Worm (Caenorhabditis elegans) whole organism, L1 larva: ENCODE results near the gene F46E10.3.

Source experiments
- C16A3.4 ChIP-seq: fragments of 150-350 bp; optimal IDR thresholded peaks from 2 replicates; lab custom pipeline; 2014; ENCODE audit warnings: missing biosample characterization, missing genetic modification characterization
- F16B12.6 ChIP-seq: fragments of 150-350 bp; optimal IDR thresholded peaks from 2 replicates; lab custom pipeline; 2014; ENCODE audit warnings: missing biosample characterization, missing genetic modification characterization
- aha-1 ChIP-seq: fragments of 150-350 bp; optimal IDR thresholded peaks from 2 replicates; lab custom pipeline; 2014; ENCODE audit warnings: missing biosample characterization, missing genetic modification characterization
- alr-1 ChIP-seq: fragments of 200-800 bp; sonication (Bioruptor generic); optimal IDR thresholded peaks from 2 replicates; lab custom pipeline; 2018; ENCODE audit warnings: borderline replicate concordance, mild to moderate bottlenecking, missing genetic modification characterization, missing compliant biosample characterization
- aly-2 ChIP-seq: fragments of 150-350 bp; optimal IDR thresholded peaks from 2 replicates; lab custom pipeline; 2014; ENCODE audit warnings: missing biosample characterization, missing genetic modification characterization
- ama-1 ChIP-seq: fragments of 150-350 bp; optimal IDR thresholded peaks from 2 replicates; lab custom pipeline; 2014
- blmp-1 ChIP-seq: fragments of 150-350 bp; optimal IDR thresholded peaks from 2 replicates; lab custom pipeline; 2014; ENCODE audit warnings: missing biosample characterization, missing genetic modification characterization
- ceh-63 ChIP-seq: fragments of 200-800 bp; sonication (Bioruptor generic); optimal IDR thresholded peaks from 2 replicates; lab custom pipeline; 2018; ENCODE audit warnings: mild to moderate bottlenecking, missing genetic modification characterization, missing compliant biosample characterization
- ceh-88 ChIP-seq: fragments of 200-800 bp; sonication (Bioruptor generic); IDR thresholded peaks from 2 replicates; pipeline ENCODE4 v1.3.6; 2022; ENCODE audit warnings: missing genetic modification characterization, missing compliant biosample characterization
- ces-1 ChIP-seq: fragments of 150-350 bp; optimal IDR thresholded peaks from 2 replicates; lab custom pipeline; 2014; ENCODE audit warnings: missing biosample characterization, missing genetic modification reagents, missing genetic modification characterization
- efl-3 ChIP-seq: fragments of 200-800 bp; sonication (Bioruptor generic); optimal IDR thresholded peaks from 2 replicates; lab custom pipeline; 2018; ENCODE audit warnings: mild to moderate bottlenecking, missing genetic modification characterization, missing compliant biosample characterization
- egl-13 ChIP-seq: sonication (generic microtip); optimal IDR thresholded peaks from 2 replicates; lab custom pipeline; 2016; ENCODE audit warnings: missing genotype, missing genetic modification reagents, missing genetic modification characterization, missing compliant biosample characterization
- elt-2 ChIP-seq: sonication (generic microtip); optimal IDR thresholded peaks from 2 replicates; lab custom pipeline; 2016; ENCODE audit warnings: missing genetic modification characterization, mild to moderate bottlenecking, inconsistent platforms, missing compliant biosample characterization, missing genetic modification reagents
- elt-3 ChIP-seq, 6 experiments: fragments of 150-350 bp in 1 of 6; sonication (generic microtip); optimal IDR thresholded peaks; 2 replicates each; lab custom pipeline; 2017 to 2018; ENCODE audit warnings: missing biosample characterization in 6 of 6, missing genetic modification characterization in 6 of 6, inconsistent platforms in 1 of 6
- ets-5 ChIP-seq: fragments of 200-800 bp; sonication (Bioruptor generic); IDR thresholded peaks from 2 replicates; pipeline ENCODE4 v1.3.6; 2022; ENCODE audit warnings: missing genetic modification characterization, missing compliant biosample characterization
- fkh-10 ChIP-seq: sonication (generic microtip); optimal IDR thresholded peaks from 2 replicates; lab custom pipeline; 2017; ENCODE audit warnings: missing biosample characterization, missing genetic modification reagents, missing genetic modification characterization
- fkh-4 ChIP-seq: sonication (generic microtip); optimal IDR thresholded peaks from 2 replicates; lab custom pipeline; 2016; ENCODE audit warnings: missing compliant biosample characterization, missing genetic modification characterization, borderline replicate concordance
- fkh-8 ChIP-seq: sonication (generic microtip); optimal IDR thresholded peaks from 2 replicates; lab custom pipeline; 2016; ENCODE audit warnings: mild to moderate bottlenecking, missing genetic modification characterization, missing compliant biosample characterization
- hlh-17 ChIP-seq: fragments of 200-800 bp; sonication (Bioruptor generic); optimal IDR thresholded peaks from 2 replicates; lab custom pipeline; 2018; ENCODE audit warnings: missing genetic modification characterization, mild to moderate bottlenecking, missing compliant biosample characterization, moderate library complexity, borderline replicate concordance
- hlh-4 ChIP-seq: sonication (generic microtip); optimal IDR thresholded peaks from 2 replicates; lab custom pipeline; 2016; ENCODE audit warnings: mild to moderate bottlenecking, missing genetic modification characterization, missing compliant biosample characterization
- jun-1 ChIP-seq: fragments of 150-350 bp; optimal IDR thresholded peaks from 2 replicates; lab custom pipeline; 2014; ENCODE audit warnings: missing biosample characterization, missing genetic modification reagents, missing genetic modification characterization
- lin-13 ChIP-seq: fragments of 150-350 bp; optimal IDR thresholded peaks from 2 replicates; lab custom pipeline; 2014; ENCODE audit warnings: missing biosample characterization, missing genetic modification reagents, missing genetic modification characterization
- lin-14 ChIP-seq: fragments of 200-800 bp; sonication (Bioruptor generic); optimal IDR thresholded peaks from 2 replicates; lab custom pipeline; 2018; ENCODE audit warnings: mild to moderate bottlenecking, missing genetic modification characterization, moderate library complexity, missing compliant biosample characterization
- lin-35 ChIP-seq, 2 experiments: fragments of 150-350 bp; optimal IDR thresholded peaks; 2 replicates each; lab custom pipeline; 2014; ENCODE audit warnings: missing biosample characterization in 2 of 2, missing genetic modification characterization in 2 of 2, missing genetic modification reagents in 2 of 2
- lin-39 ChIP-seq: fragments of 150-350 bp; optimal IDR thresholded peaks from 2 replicates; lab custom pipeline; 2014; ENCODE audit warnings: missing biosample characterization, missing genetic modification reagents, missing genetic modification characterization
- lir-3 ChIP-seq: sonication (generic microtip); optimal IDR thresholded peaks from 2 replicates; lab custom pipeline; 2016; ENCODE audit warnings: mild to moderate bottlenecking, missing genetic modification characterization, moderate library complexity, missing compliant biosample characterization; ENCODE audit not compliant: poor library complexity
- mef-2 ChIP-seq: fragments of 150-350 bp; optimal IDR thresholded peaks from 2 replicates; lab custom pipeline; 2014; ENCODE audit warnings: missing biosample characterization, missing genetic modification characterization
- mep-1 ChIP-seq: fragments of 150-350 bp; optimal IDR thresholded peaks from 2 replicates; lab custom pipeline; 2014; ENCODE audit warnings: missing biosample characterization, missing genetic modification characterization
- nhr-12 ChIP-seq: sonication (generic microtip); optimal IDR thresholded peaks from 2 replicates; lab custom pipeline; 2017; ENCODE audit warnings: missing biosample characterization, missing genetic modification characterization
- nhr-19 ChIP-seq: fragments of 200-800 bp; sonication (Bioruptor generic); conservative IDR thresholded peaks from 2 replicates; pipeline ENCODE4 v1.3.6; 2022; ENCODE audit warnings: missing genetic modification characterization, missing compliant biosample characterization
- nhr-47 ChIP-seq: sonication (generic microtip); optimal IDR thresholded peaks from 2 replicates; lab custom pipeline; 2016; ENCODE audit warnings: mild to moderate bottlenecking, missing genetic modification characterization, moderate library complexity, missing compliant biosample characterization
- nhr-71 ChIP-seq: sonication (generic microtip); optimal IDR thresholded peaks from 2 replicates; lab custom pipeline; 2016; ENCODE audit warnings: mild to moderate bottlenecking, missing genetic modification characterization, moderate library complexity, missing compliant biosample characterization
- nhr-76 ChIP-seq: sonication (generic microtip); optimal IDR thresholded peaks from 2 replicates; lab custom pipeline; 2017; ENCODE audit warnings: missing biosample characterization, missing genetic modification characterization
- nhr-84 ChIP-seq: sonication (generic microtip); optimal IDR thresholded peaks from 2 replicates; lab custom pipeline; 2017; ENCODE audit warnings: missing biosample characterization, missing genetic modification characterization
- nhr-85 ChIP-seq: sonication (generic microtip); peaks from one replicate; lab custom pipeline; 2016; ENCODE audit warnings: missing genetic modification characterization, inconsistent platforms, missing compliant biosample characterization
- pqm-1 ChIP-seq: sonication (generic microtip); optimal IDR thresholded peaks from 3 replicates; lab custom pipeline; 2017; ENCODE audit warnings: missing biosample characterization, missing genetic modification characterization
- snpc-4 ChIP-seq: fragments of 150-350 bp; optimal IDR thresholded peaks from 2 replicates; lab custom pipeline; 2014; ENCODE audit warnings: missing biosample characterization, missing genetic modification characterization
- sptf-1 ChIP-seq: fragments of 150-350 bp; optimal IDR thresholded peaks from 2 replicates; lab custom pipeline; 2014; ENCODE audit warnings: missing biosample characterization, missing genetic modification characterization
- unc-130 ChIP-seq: fragments of 150-350 bp; optimal IDR thresholded peaks from 2 replicates; lab custom pipeline; 2017; ENCODE audit warnings: missing biosample characterization, missing genetic modification characterization, inconsistent platforms
- unc-62 ChIP-seq: fragments of 150-350 bp; optimal IDR thresholded peaks from 2 replicates; lab custom pipeline; 2014; ENCODE audit warnings: missing biosample characterization, missing genetic modification reagents, missing genetic modification characterization
- unc-98 ChIP-seq: fragments of 200-800 bp; sonication (Bioruptor generic); IDR thresholded peaks from 2 replicates; pipeline ENCODE4 v1.3.6; 2022; ENCODE audit warnings: missing genetic modification characterization, missing compliant biosample characterization
- vab-15 ChIP-seq: sonication (generic microtip); optimal IDR thresholded peaks from 2 replicates; lab custom pipeline; 2017; ENCODE audit warnings: missing genotype, mild to moderate bottlenecking, missing genetic modification characterization, missing compliant biosample characterization
- xbp-1 ChIP-seq: sonication (generic microtip); optimal IDR thresholded peaks from 2 replicates; lab custom pipeline; 2016; ENCODE audit warnings: missing genetic modification characterization, missing compliant biosample characterization
- zip-4 ChIP-seq: fragments of 200-800 bp; sonication (Bioruptor generic); optimal IDR thresholded peaks from 2 replicates; lab custom pipeline; 2018; ENCODE audit warnings: mild to moderate bottlenecking, missing genetic modification characterization, moderate library complexity, missing compliant biosample characterization
- ztf-4 ChIP-seq: fragments of 150-350 bp; optimal IDR thresholded peaks from 2 replicates; lab custom pipeline; 2014; ENCODE audit warnings: missing biosample characterization, missing genetic modification characterization

The F46E10.3 gene

DNA sequence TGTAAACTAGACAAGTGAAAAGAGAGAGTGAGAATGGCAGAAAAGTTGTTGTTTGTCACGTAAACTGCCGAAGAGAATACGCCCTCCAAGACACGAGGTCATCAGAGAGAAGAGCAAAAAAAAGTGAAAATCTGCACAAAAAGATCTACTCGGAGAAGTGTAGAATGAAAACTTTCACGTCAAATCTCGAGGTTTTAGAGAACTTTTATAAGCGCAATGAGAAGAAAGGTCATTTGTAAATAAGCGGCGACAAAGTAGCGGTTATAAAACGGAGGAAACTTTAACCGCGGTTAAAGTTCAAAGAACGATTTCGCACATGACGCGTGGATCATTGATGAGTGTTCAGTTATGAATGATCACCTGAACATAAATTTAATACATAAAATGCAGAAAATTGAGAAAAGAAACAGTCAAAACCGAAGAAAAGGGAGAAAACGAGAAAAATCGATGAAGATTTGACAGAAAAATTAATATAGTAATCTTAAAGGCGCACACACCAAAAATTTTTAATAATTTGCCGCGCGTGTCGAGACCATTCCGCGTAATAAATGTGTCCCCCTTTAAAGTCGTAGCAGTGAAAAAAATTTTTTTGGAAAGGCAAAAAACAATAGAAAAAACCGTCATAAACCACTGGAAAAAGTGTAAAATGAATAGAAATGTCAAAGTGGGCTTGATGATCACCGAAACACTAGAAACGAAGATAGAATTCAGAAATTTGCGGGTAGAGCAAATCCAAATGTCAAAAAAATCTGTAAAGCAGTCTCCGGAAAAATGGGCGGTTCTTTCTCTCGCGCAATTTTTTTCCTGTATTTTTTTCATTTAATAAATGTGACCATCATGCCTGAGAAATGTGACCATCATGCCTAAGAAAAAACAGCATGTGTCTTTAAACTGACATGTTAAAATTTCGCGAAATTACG lies 532 bp upstream of the F46E10.3 start (continued):
- peak; percentile 8 for TF ChIP-seq unc-130 (tag; lab: Kevin White, UChicago)
- TF ChIP-seq mep-1 = peak; percentile 57
- TF ChIP-seq C16A3.4 = peak; percentile 26
- no peak for TF ChIP-seq aly-2 (tag; lab: Kevin White, UChicago)
- peak; percentile 88 for TF ChIP-seq nhr-85 (tag; lab: Kevin White, UChicago)
- no peak for TF ChIP-seq nhr-12
- TF ChIP-seq ces-1 (GFP tag; lab: Kevin White, UChicago) = no peak
- TF ChIP-seq lir-3 = peak; percentile 5
- TF ChIP-seq, all 84 proteins: peak for 26

DNA sequence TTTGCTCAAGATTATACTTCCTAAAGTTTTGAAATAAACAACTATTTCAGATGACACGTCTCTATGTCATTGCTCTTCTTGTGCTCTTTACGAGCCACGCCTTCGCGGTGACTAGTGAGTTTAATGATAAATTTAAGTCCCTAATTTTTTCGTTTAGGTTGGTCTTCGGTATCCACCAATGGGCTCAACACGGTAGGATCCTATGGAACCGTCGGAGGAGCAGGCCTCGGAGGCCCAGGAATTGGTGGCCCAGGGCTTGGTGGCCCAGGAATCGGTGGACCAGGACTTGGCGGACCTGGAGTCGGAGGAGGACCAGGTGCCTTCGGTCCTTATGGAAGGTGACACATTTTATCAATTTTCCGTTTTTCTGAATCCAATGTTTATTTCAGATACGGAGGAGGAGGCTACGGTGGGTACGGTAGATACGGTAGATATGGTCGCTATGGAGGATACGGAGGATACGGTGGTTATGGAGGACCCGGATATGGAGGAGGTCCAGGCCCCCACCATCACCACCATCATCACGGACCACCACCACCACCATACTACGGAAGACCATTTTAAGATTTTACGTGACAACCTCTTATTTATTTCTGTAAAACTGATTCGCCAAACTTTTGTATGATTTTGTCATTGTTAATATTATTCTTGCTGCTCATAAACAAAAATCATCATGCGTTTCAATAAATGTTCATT lies 2.4 kb downstream of the F46E10.3 start, which contains the start of the genes F46E10.2 and F46E10.18:
TSS of gene F46E10.2 (plus strand) at position 51 of the 696 bp plus-strand sequence.
TSS of gene F46E10.18 (plus strand) at position 646 of the 696 bp plus-strand sequence.
- TF ChIP-seq sptf-1 (tag; lab: Kevin White, UChicago) = no peak
- TF ChIP-seq efl-3 (GFP tag; lab: Kevin White, UChicago) = no peak
- TF ChIP-seq mef-2 (tag; lab: Kevin White, UChicago) = no peak
- TF ChIP-seq unc-62 (GFP tag; lab: Kevin White, UChicago) = no peak
- no peak for TF ChIP-seq lin-13 (GFP tag; lab: Kevin White, UChicago)
- TF ChIP-seq fkh-4 (tag; lab: Kevin White, UChicago) = no peak
- no peak for TF ChIP-seq F16B12.6 (tag; lab: Kevin White, UChicago)
- TF ChIP-seq lin-39 = no peak
- TF ChIP-seq nhr-71 = no peak
- TF ChIP-seq nhr-76 = no peak

DNA sequence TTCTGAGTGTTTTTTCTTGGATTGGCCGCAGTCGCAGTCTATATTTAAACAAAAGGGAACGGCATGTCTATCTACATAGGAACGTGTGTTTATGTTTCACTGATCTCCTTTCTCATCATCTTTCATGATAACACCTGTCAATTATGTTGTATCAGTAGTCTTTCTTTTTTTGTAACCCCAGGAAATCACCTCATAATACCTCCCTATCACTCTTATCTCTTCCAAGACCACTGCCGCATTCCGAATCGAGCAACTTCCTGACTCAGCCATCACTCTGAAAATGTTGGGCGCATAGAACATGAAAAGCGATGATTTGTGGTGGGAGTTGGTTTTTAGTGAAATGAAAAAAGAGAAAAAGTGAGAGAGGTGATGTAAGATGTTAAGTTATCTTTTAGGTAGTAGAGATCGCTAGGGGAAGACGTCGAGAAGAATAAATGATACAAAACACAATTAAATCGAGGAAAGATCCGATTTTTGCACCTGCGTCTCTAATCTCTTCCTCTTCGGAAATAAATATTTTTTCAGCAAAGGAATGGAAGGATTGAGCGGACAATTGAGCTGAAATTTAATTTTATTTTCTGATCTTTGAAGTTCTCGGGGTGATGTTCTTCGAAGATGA lies 4.9 kb downstream of the F46E10.3 start:
- no peak for TF ChIP-seq nhr-47
- TF ChIP-seq elt-3 (tag; optimal IDR thresholded peaks at IDR 0.05; lab: Kevin White, UChicago) = peak in 1 of 6 experiments; percentile 22
- no peak for TF ChIP-seq ets-5 (GFP tag; lab: Robert Waterston, UW)
- peak; percentile 25 for TF ChIP-seq lin-14 (GFP tag; lab: Kevin White, UChicago)
- TF ChIP-seq lin-35 (GFP tag; optimal IDR thresholded peaks at IDR 0.05; lab: Kevin White, UChicago) = no peak
- TF ChIP-seq hlh-4 (tag; lab: Kevin White, UChicago) = no peak
- TF ChIP-seq F16B12.6 (tag; lab: Kevin White, UChicago) = no peak
- peak; percentile 72 for TF ChIP-seq elt-2 (tag; lab: Kevin White, UChicago)
- TF ChIP-seq egl-13 (tag; lab: Kevin White, UChicago) = no peak
- TF ChIP-seq fkh-10 (GFP tag; lab: Kevin White, UChicago) = no peak
- no peak for TF ChIP-seq ama-1
- TF ChIP-seq snpc-4 = no peak
- TF ChIP-seq fkh-4 (tag; lab: Kevin White, UChicago) = no peak
- no peak for TF ChIP-seq unc-62 (GFP tag; lab: Kevin White, UChicago)
- no peak for TF ChIP-seq lin-39
- TF ChIP-seq xbp-1 (tag; lab: Kevin White, UChicago) = no peak
- no peak for TF ChIP-seq nhr-19
- TF ChIP-seq nhr-84 (tag; lab: Kevin White, UChicago) = no peak
- TF ChIP-seq fkh-8 (tag; lab: Kevin White, UChicago) = no peak
- peak; percentile 56 for TF ChIP-seq blmp-1 (tag; lab: Kevin White, UChicago)
- TF ChIP-seq jun-1 (tag; lab: Kevin White, UChicago) = no peak
- TF ChIP-seq ceh-88 (GFP tag; lab: Robert Waterston, UW) = no peak
- no peak for TF ChIP-seq ceh-63
- TF ChIP-seq unc-130 (tag; lab: Kevin White, UChicago) = no peak
- no peak for TF ChIP-seq unc-98 (GFP tag; lab: Robert Waterston, UW)
- no peak for TF ChIP-seq vab-15 (tag; lab: Kevin White, UChicago)
- TF ChIP-seq aha-1 (tag; lab: Kevin White, UChicago) = no peak
- TF ChIP-seq alr-1 (tag; lab: Kevin White, UChicago) = no peak
- TF ChIP-seq pqm-1 = peak; percentile 35
- no peak for TF ChIP-seq hlh-17 (GFP tag; lab: Kevin White, UChicago)
- no peak for TF ChIP-seq mef-2 (tag; lab: Kevin White, UChicago)
- TF ChIP-seq zip-4 (GFP tag; lab: Kevin White, UChicago) = no peak
- TF ChIP-seq ztf-4 = no peak
